Fruit fly (Drosophila melanogaster) whole organism, embryonic: ENCODE results near the gene CG9150.

Experiments
- B-H1 ChIP-seq: fragments of 200-800 bp; sonication (Bioruptor generic); IDR thresholded peaks from 3 replicates; pipeline ENCODE4 v1.3.6; 2022; ENCODE audit warnings: missing biosample characterization, missing genetic modification characterization
- BEAF-32 ChIP-seq: fragments of 200-800 bp; sonication (Bioruptor generic); optimal IDR thresholded peaks from 3 replicates; lab custom pipeline; 2017; ENCODE audit warnings: missing biosample characterization, missing genetic modification characterization, mild to moderate bottlenecking, moderate library complexity, missing genetic modification reagents
- CG10274 ChIP-seq: fragments of 200-800 bp; sonication (Bioruptor generic); optimal IDR thresholded peaks from 3 replicates; lab custom pipeline; 2017; ENCODE audit warnings: missing biosample characterization, mild to moderate bottlenecking, missing genetic modification characterization
- CG12219 ChIP-seq: fragments of 200-800 bp; sonication (Bioruptor generic); optimal IDR thresholded peaks from 3 replicates; lab custom pipeline; 2018; ENCODE audit warnings: missing biosample characterization, mild to moderate bottlenecking, missing genetic modification characterization
- CG13287 ChIP-seq: fragments of 200-800 bp; sonication (Bioruptor generic); IDR thresholded peaks from 2 replicates; pipeline ENCODE4 v1.3.6; 2022; ENCODE audit warnings: missing biosample characterization, missing genetic modification characterization; ENCODE audit not compliant: partially characterized antibody
- CG14710 ChIP-seq: fragments of 200-800 bp; sonication (Bioruptor generic); optimal IDR thresholded peaks from 3 replicates; lab custom pipeline; 2019; ENCODE audit warnings: missing biosample characterization, mild to moderate bottlenecking, missing genetic modification characterization, moderate library complexity
- CG1603 ChIP-seq: fragments of 200-800 bp; sonication (Bioruptor generic); optimal IDR thresholded peaks from 2 replicates; lab custom pipeline; 2019; ENCODE audit warnings: missing biosample characterization, mild to moderate bottlenecking, missing genetic modification characterization, moderate library complexity
- CG16813 ChIP-seq: fragments of 200-800 bp; sonication (Bioruptor generic); IDR thresholded peaks from 3 replicates; pipeline ENCODE4 v1.3.6; 2022; ENCODE audit warnings: missing biosample characterization, missing genetic modification characterization; ENCODE audit not compliant: partially characterized antibody
- CG2116 ChIP-seq: fragments of 200-800 bp; sonication (Bioruptor generic); optimal IDR thresholded peaks from 3 replicates; lab custom pipeline; 2018; ENCODE audit warnings: missing biosample characterization, mild to moderate bottlenecking, missing genetic modification characterization
- CG31365 ChIP-seq: fragments of 200-800 bp; sonication (Bioruptor generic); optimal IDR thresholded peaks from 2 replicates; lab custom pipeline; 2018; ENCODE audit warnings: missing biosample characterization, mild to moderate bottlenecking, missing genetic modification characterization
- CG34224 ChIP-seq: fragments of 200-800 bp; sonication (Bioruptor generic); IDR thresholded peaks from 3 replicates; pipeline ENCODE4 v1.3.6; 2022; ENCODE audit warnings: missing biosample characterization, missing genetic modification characterization; ENCODE audit not compliant: partially characterized antibody
- CG4617 ChIP-seq: fragments of 200-800 bp; sonication (Bioruptor generic); optimal IDR thresholded peaks from 3 replicates; lab custom pipeline; 2016; ENCODE audit warnings: missing biosample characterization, missing genetic modification characterization, borderline replicate concordance
- CG4820 ChIP-seq: fragments of 200-800 bp; sonication (Bioruptor generic); optimal IDR thresholded peaks from 3 replicates; lab custom pipeline; 2016; ENCODE audit warnings: missing biosample characterization, missing genetic modification characterization
- CG6254 ChIP-seq: fragments of 200-800 bp; sonication (Bioruptor generic); optimal IDR thresholded peaks from 3 replicates; lab custom pipeline; 2017; ENCODE audit warnings: mild to moderate bottlenecking, missing biosample characterization, missing genetic modification reagents, missing genetic modification characterization
- CG9932 ChIP-seq: fragments of 200-800 bp; sonication (Bioruptor generic); IDR thresholded peaks from 2 replicates; pipeline ENCODE4 v1.3.6; 2022; ENCODE audit warnings: missing biosample characterization, missing genetic modification characterization
- Dp ChIP-seq: fragments of 200-800 bp; sonication (Bioruptor generic); optimal IDR thresholded peaks from 2 replicates; lab custom pipeline; 2018; ENCODE audit warnings: missing biosample characterization, mild to moderate bottlenecking, missing genetic modification characterization, moderate library complexity
- Dref ChIP-seq: fragments of 200-800 bp; sonication (Bioruptor generic); IDR thresholded peaks from 2 replicates; pipeline ENCODE4 v1.3.6; 2022; ENCODE audit warnings: missing biosample characterization, missing genetic modification characterization
- E2f2 ChIP-seq: fragments of 200-800 bp; sonication (Bioruptor generic); IDR thresholded peaks from 2 replicates; pipeline ENCODE4 v1.3.6; 2022; ENCODE audit warnings: missing biosample characterization, missing genetic modification characterization
- MBD-R2 ChIP-seq: fragments of 200-800 bp; sonication (Bioruptor generic); IDR thresholded peaks from 2 replicates; pipeline ENCODE4 v1.3.6; 2022; ENCODE audit warnings: missing biosample characterization, missing genetic modification characterization
- MESR4 ChIP-seq: fragments of 200-800 bp; sonication (Bioruptor generic); optimal IDR thresholded peaks from 2 replicates; lab custom pipeline; 2018; ENCODE audit warnings: missing biosample characterization, mild to moderate bottlenecking, missing genetic modification characterization, moderate library complexity
- Neu2 ChIP-seq: fragments of 200-800 bp; sonication (Bioruptor generic); optimal IDR thresholded peaks from 3 replicates; lab custom pipeline; 2016; ENCODE audit warnings: missing biosample characterization, missing genetic modification characterization, borderline replicate concordance
- Opbp ChIP-seq: fragments of 200-800 bp; sonication (Bioruptor generic); IDR thresholded peaks from 3 replicates; pipeline ENCODE4 v1.3.6; 2022; ENCODE audit warnings: missing biosample characterization, missing genetic modification characterization; ENCODE audit not compliant: partially characterized antibody
- Rfx ChIP-seq: fragments of 200-800 bp; sonication (Bioruptor generic); IDR thresholded peaks from 2 replicates; pipeline ENCODE4 v1.3.6; 2022; ENCODE audit warnings: missing biosample characterization, missing genetic modification characterization
- Scr ChIP-seq: fragments of 200-800 bp; sonication (Bioruptor generic); IDR thresholded peaks from 2 replicates; pipeline ENCODE4 v1.3.6; 2022; ENCODE audit warnings: missing biosample characterization, missing genetic modification characterization; ENCODE audit not compliant: partially characterized antibody
- Sin3A ChIP-seq: fragments of >200 bp; optimal IDR thresholded peaks from 2 replicates; lab custom pipeline; 2018
- Sry-δ ChIP-seq: fragments of 200-800 bp; sonication (Bioruptor generic); optimal IDR thresholded peaks from 2 replicates; lab custom pipeline; 2016; ENCODE audit warnings: missing biosample characterization, missing genetic modification characterization
- Ssrp ChIP-seq: fragments of 200-800 bp; sonication (Bioruptor generic); optimal IDR thresholded peaks from 2 replicates; lab custom pipeline; 2018; ENCODE audit warnings: missing biosample characterization, mild to moderate bottlenecking, missing genetic modification characterization, moderate library complexity
- abd-A ChIP-seq: fragments of 200-800 bp; sonication (Bioruptor generic); optimal IDR thresholded peaks from 3 replicates; lab custom pipeline; 2019; ENCODE audit warnings: missing biosample characterization, mild to moderate bottlenecking, missing genetic modification characterization, moderate library complexity
- al ChIP-seq: fragments of 200-800 bp; sonication (Bioruptor generic); IDR thresholded peaks from 2 replicates; pipeline ENCODE4 v1.3.6; 2022; ENCODE audit warnings: missing biosample characterization, missing genetic modification characterization
- amos ChIP-seq: fragments of 200-800 bp; sonication (Bioruptor generic); IDR thresholded peaks from 2 replicates; pipeline ENCODE4 v1.3.6; 2022; ENCODE audit warnings: missing biosample characterization, missing genetic modification characterization; ENCODE audit not compliant: partially characterized antibody
- bbx ChIP-seq: fragments of 200-800 bp; sonication (Bioruptor generic); IDR thresholded peaks from 2 replicates; pipeline ENCODE4 v1.3.6; 2022; ENCODE audit warnings: missing biosample characterization, missing genetic modification characterization; ENCODE audit not compliant: partially characterized antibody
- bigmax ChIP-seq: fragments of 200-800 bp; sonication (Bioruptor generic); optimal IDR thresholded peaks from 2 replicates; lab custom pipeline; 2018; ENCODE audit warnings: missing biosample characterization, mild to moderate bottlenecking, missing genetic modification characterization
- crp ChIP-seq, 2 experiments: fragments of 200-800 bp; sonication (Bioruptor generic); optimal IDR thresholded peaks; 2 replicates in 1 of 2; 3 replicates in 1 of 2; lab custom pipeline; 2017; ENCODE audit warnings: missing biosample characterization in 2 of 2, missing genetic modification characterization in 2 of 2, mild to moderate bottlenecking in 1 of 2, moderate library complexity in 1 of 2
- dan ChIP-seq: fragments of 200-800 bp; sonication (Bioruptor generic); IDR thresholded peaks from 2 replicates; pipeline ENCODE4 v1.3.6; 2022; ENCODE audit warnings: missing biosample characterization, missing genetic modification characterization
- danr ChIP-seq: fragments of 200-800 bp; sonication (Bioruptor generic); IDR thresholded peaks from 2 replicates; pipeline ENCODE4 v1.3.6; 2022; ENCODE audit warnings: missing biosample characterization, missing genetic modification characterization
- hkb ChIP-seq, 2 experiments: fragments of 200-800 bp in 1 of 2; fragments of >200 bp in 1 of 2; sonication (Bioruptor generic) in 1 of 2; IDR thresholded peaks in 1 of 2; optimal IDR thresholded peaks in 1 of 2; 2 replicates each; pipeline versions ENCODE4 v1.3.6 to Lab custom; 2017 to 2022; ENCODE audit warnings: missing biosample characterization in 1 of 2, missing genetic modification characterization in 1 of 2
- jing ChIP-seq: fragments of 200-800 bp; sonication (Bioruptor generic); optimal IDR thresholded peaks from 2 replicates; lab custom pipeline; 2018; ENCODE audit warnings: missing biosample characterization, mild to moderate bottlenecking, missing genetic modification characterization
- nerfin-1 ChIP-seq: fragments of 200-800 bp; sonication (Bioruptor generic); optimal IDR thresholded peaks from 3 replicates; lab custom pipeline; 2019; ENCODE audit warnings: missing biosample characterization, mild to moderate bottlenecking, missing genetic modification characterization, moderate library complexity
- onecut ChIP-seq: fragments of 200-800 bp; sonication (Bioruptor generic); IDR thresholded peaks from 2 replicates; pipeline ENCODE4 v1.3.6; 2022; ENCODE audit warnings: missing biosample characterization, missing genetic modification characterization
- pzg ChIP-seq: fragments of 200-800 bp; sonication (Bioruptor generic); optimal IDR thresholded peaks from 3 replicates; lab custom pipeline; 2018; ENCODE audit warnings: missing biosample characterization, mild to moderate bottlenecking, missing genetic modification characterization, moderate library complexity
- sd ChIP-seq: fragments of 200-800 bp; sonication (Bioruptor generic); optimal IDR thresholded peaks from 3 replicates; lab custom pipeline; 2018; ENCODE audit warnings: missing biosample characterization, mild to moderate bottlenecking, missing genetic modification characterization, moderate library complexity
- sna ChIP-seq: fragments of 200-800 bp; sonication (Bioruptor generic); IDR thresholded peaks from 2 replicates; pipeline ENCODE4 v1.3.6; 2022; ENCODE audit warnings: missing biosample characterization, missing genetic modification characterization; ENCODE audit not compliant: partially characterized antibody
- so ChIP-seq: fragments of 200-800 bp; sonication (Bioruptor generic); IDR thresholded peaks from 3 replicates; pipeline ENCODE4 v1.3.6; 2022; ENCODE audit warnings: missing biosample characterization, missing genetic modification characterization
- stwl ChIP-seq: fragments of 200-800 bp; sonication (Bioruptor generic); optimal IDR thresholded peaks from 3 replicates; lab custom pipeline; 2018; ENCODE audit warnings: missing biosample characterization, mild to moderate bottlenecking, missing genetic modification characterization, moderate library complexity
- sug ChIP-seq: fragments of 200-800 bp; optimal IDR thresholded peaks from 2 replicates; lab custom pipeline; 2019; ENCODE audit warnings: missing biosample characterization, mild to moderate bottlenecking, missing genetic modification characterization, moderate library complexity
- trem ChIP-seq: fragments of 200-800 bp; optimal IDR thresholded peaks from 3 replicates; lab custom pipeline; 2019; ENCODE audit warnings: missing biosample characterization, mild to moderate bottlenecking, missing genetic modification characterization, moderate library complexity
- zfh1 ChIP-seq: fragments of 200-800 bp; sonication (Bioruptor generic); IDR thresholded peaks from 3 replicates; pipeline ENCODE4 v1.3.6; 2022; ENCODE audit warnings: missing biosample characterization, missing genetic modification characterization

Gene CG9150

DNA sequence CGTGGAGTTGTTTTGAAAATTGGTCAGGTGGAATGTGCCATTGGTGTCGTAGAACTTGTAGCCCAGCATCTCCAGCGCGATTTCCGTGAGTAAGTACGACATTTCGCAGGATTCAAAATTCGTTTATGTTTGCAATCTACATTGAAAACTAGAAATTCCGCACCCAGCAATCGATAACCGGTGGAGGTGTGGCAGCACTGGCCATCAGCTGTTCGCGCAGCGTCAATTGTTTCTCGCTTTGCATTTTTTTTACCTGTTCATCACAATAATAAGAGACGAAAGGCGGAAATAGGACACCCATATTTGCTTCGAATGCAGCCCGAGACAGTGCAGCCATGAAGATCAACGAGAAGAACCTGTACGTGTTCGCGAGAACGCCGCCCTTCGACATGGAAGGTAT is 19.9 kb downstream of the CG9150 start, which contains the start of the genes CG34179 and slmo:
Gene CG34179, minus strand, starts transcription at position 165 of the 400 bp plus-strand sequence.
Gene slmo, minus strand, starts transcription at position 165 of the 400 bp plus-strand sequence.
- peak; percentile 40; the same call in 1 of the 2 replicates for TF ChIP-seq sna (GFP tag; lab: Robert Waterston, UW)
- no peak for TF ChIP-seq zfh1 (GFP tag; lab: Robert Waterston, UW)
- 0 out of 3 replicates have a peak, but pooled peaks have one; percentile 8 for TF ChIP-seq so (GFP tag; lab: Robert Waterston, UW)
- no peak for TF ChIP-seq CG12219 (GFP tag; lab: Kevin White, UChicago)
- TF ChIP-seq Dref (GFP tag; lab: Robert Waterston, UW) = peak; percentile 66
- no peak for TF ChIP-seq bigmax (GFP tag; lab: Kevin White, UChicago)
- peak; percentile 40; the same call in 1 of the 2 replicates for TF ChIP-seq bbx (GFP tag; lab: Robert Waterston, UW)
- TF ChIP-seq trem (tag; lab: Kevin White, UChicago) = peak; percentile 35
- TF ChIP-seq dan (GFP tag; lab: Robert Waterston, UW) = no peak
- peak; percentile 43; the same call in 1 of the 3 replicates for TF ChIP-seq Opbp (GFP tag; lab: Robert Waterston, UW)
- no peak for TF ChIP-seq CG10274 (GFP tag; lab: Kevin White, UChicago)
- peak; percentile 28 for TF ChIP-seq nerfin-1
- peak; percentile 50 for TF ChIP-seq CG13287
- no peak for TF ChIP-seq Neu2 (GFP tag; lab: Kevin White, UChicago)
- peak; percentile 41 for TF ChIP-seq MESR4
- peak; percentile 33 for TF ChIP-seq Sry-δ (GFP tag; lab: Kevin White, UChicago)
- TF ChIP-seq CG9932 (GFP tag; lab: Robert Waterston, UW) = no peak
- TF ChIP-seq Scr = peak; percentile 30; the same call in 1 of the 2 replicates
- TF ChIP-seq MBD-R2 (GFP tag; lab: Robert Waterston, UW) = peak; percentile 85
- no peak for TF ChIP-seq danr (GFP tag; lab: Robert Waterston, UW)
- TF ChIP-seq CG4820 (GFP tag; lab: Kevin White, UChicago) = no peak
- TF ChIP-seq Dp (GFP tag; lab: Kevin White, UChicago) = peak; percentile 37
- no peak for TF ChIP-seq jing (GFP tag; lab: Kevin White, UChicago)
- TF ChIP-seq CG6254 = peak; percentile 76
- TF ChIP-seq BEAF-32 (GFP tag; lab: Kevin White, UChicago) = peak; percentile 20
- 0 out of 3 replicates have a peak, but pooled peaks have one; percentile 15 for TF ChIP-seq CG34224
- TF ChIP-seq Sin3A (lab: Kevin White, UChicago) = peak; percentile 13
- TF ChIP-seq stwl (tag; lab: Kevin White, UChicago) = peak; percentile 2
- no peak for TF ChIP-seq Ssrp (tag; lab: Kevin White, UChicago)
- peak; percentile 33 for TF ChIP-seq CG2116 (GFP tag; lab: Kevin White, UChicago)
- no peak for TF ChIP-seq sug (tag; lab: Kevin White, UChicago)
- TF ChIP-seq B-H1 (GFP tag; lab: Robert Waterston, UW) = no peak
- TF ChIP-seq CG1603 (tag; lab: Kevin White, UChicago) = peak; percentile 12
- no peak for TF ChIP-seq abd-A (tag; lab: Kevin White, UChicago)
- peak; percentile 32 for TF ChIP-seq CG4617 (GFP tag; lab: Kevin White, UChicago)
- no peak for TF ChIP-seq CG31365
- TF ChIP-seq al (GFP tag; lab: Robert Waterston, UW) = no peak
- peak; percentile 48; the same call in 1 of the 2 replicates for TF ChIP-seq onecut (GFP tag; lab: Robert Waterston, UW)
- 0 out of 2 replicates have a peak, but pooled peaks have one; percentile 12 for TF ChIP-seq amos (GFP tag; lab: Robert Waterston, UW)
- peak; percentile 22; the same call in 2 of the 3 replicates for TF ChIP-seq CG16813
- TF ChIP-seq hkb (optimal IDR thresholded peaks at IDR 0.05; lab: Kevin White, UChicago) = no peak
- TF ChIP-seq hkb (GFP tag; IDR thresholded peaks at IDR 0.05; lab: Robert Waterston, UW) = no peak
- TF ChIP-seq E2f2 = peak; percentile 52
- TF ChIP-seq CG14710 (tag; lab: Kevin White, UChicago) = peak; percentile 99
- TF ChIP-seq crp (GFP tag; optimal IDR thresholded peaks at IDR 0.05; lab: Kevin White, UChicago) = peak; percentile 2 to 90
- peak; percentile 42 for TF ChIP-seq pzg (GFP tag; lab: Kevin White, UChicago)
- peak; percentile 74 for TF ChIP-seq sd (tag; lab: Kevin White, UChicago)
- TF ChIP-seq Rfx (GFP tag; lab: Robert Waterston, UW) = no peak
